Worm (Caenorhabditis elegans) whole organism, midembryonic: Measurements from ENCODE around the gene T08G5.15.

ENCODE experiments used
- T22C8.4 ChIP-seq: fragments of 200-800 bp; sonication (Bioruptor generic); IDR thresholded peaks from 2 replicates; pipeline ENCODE4 v1.3.6; 2022; ENCODE audit warnings: missing genetic modification characterization, missing compliant biosample characterization
- flt-1 ChIP-seq: fragments of 200-800 bp; sonication (Bioruptor generic); IDR thresholded peaks from 2 replicates; pipeline ENCODE4 v1.3.6; 2022; ENCODE audit warnings: missing genetic modification characterization, missing compliant biosample characterization
- klf-2 ChIP-seq: fragments of 200-800 bp; sonication (Bioruptor generic); conservative IDR thresholded peaks from 2 replicates; pipeline ENCODE4 v1.3.6; 2022; ENCODE audit warnings: missing genetic modification reagents, missing genetic modification characterization, missing compliant biosample characterization
- ref-1 ChIP-seq: fragments of 200-800 bp; sonication (Bioruptor generic); conservative IDR thresholded peaks from 2 replicates; pipeline ENCODE4 v1.3.6; 2022; ENCODE audit warnings: missing genetic modification reagents, missing genetic modification characterization, missing compliant biosample characterization
- tab-1 ChIP-seq: fragments of 200-800 bp; sonication (Bioruptor generic); IDR thresholded peaks from 2 replicates; pipeline ENCODE4 v1.3.6; 2022; ENCODE audit warnings: missing genetic modification characterization, missing compliant biosample characterization
- ztf-29 ChIP-seq: fragments of 200-800 bp; sonication (Bioruptor generic); IDR thresholded peaks from 2 replicates; pipeline ENCODE4 v1.3.6; 2022; ENCODE audit warnings: missing genetic modification reagents, missing genetic modification characterization, missing compliant biosample characterization

ce11 chrV:14023074-14023473, at the start of gene T08G5.15:
- TF ChIP-seq tab-1 (GFP tag; lab: Robert Waterston, UW) = no peak
- no peak for TF ChIP-seq ref-1 (GFP tag; lab: Robert Waterston, UW)
- TF ChIP-seq ztf-29 (GFP tag; lab: Robert Waterston, UW) = no peak
- TF ChIP-seq T22C8.4 = no peak
- TF ChIP-seq flt-1 = no peak
- no peak for TF ChIP-seq klf-2 (GFP tag; lab: Robert Waterston, UW)
